Worm (Caenorhabditis elegans): Measurements from ENCODE around the gene C26B9.1.

C26B9.1 gene

DNA sequence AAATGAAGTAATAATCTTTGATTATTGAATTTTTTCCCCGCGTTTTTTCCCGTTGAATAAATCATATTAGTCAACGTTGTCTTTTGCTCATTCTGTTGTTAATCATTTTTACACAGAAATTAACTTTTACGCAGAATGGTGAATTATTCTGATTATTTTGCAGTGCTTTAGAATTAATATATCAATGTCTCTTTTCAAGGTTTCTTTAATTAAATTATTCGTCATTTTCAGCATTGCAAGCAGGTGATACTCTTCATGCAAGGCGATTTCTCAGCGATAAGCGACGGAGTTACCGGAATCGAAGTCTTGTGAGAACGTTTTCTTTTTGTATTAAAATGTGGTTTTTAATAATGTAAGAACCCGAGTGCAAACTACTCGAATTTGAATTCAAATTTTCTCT, 43.2 kb downstream of the C26B9.1 start:
- TF ChIP-seq unc-62 (GFP tag; optimal IDR thresholded peaks at IDR 0.05): no peak

DNA sequence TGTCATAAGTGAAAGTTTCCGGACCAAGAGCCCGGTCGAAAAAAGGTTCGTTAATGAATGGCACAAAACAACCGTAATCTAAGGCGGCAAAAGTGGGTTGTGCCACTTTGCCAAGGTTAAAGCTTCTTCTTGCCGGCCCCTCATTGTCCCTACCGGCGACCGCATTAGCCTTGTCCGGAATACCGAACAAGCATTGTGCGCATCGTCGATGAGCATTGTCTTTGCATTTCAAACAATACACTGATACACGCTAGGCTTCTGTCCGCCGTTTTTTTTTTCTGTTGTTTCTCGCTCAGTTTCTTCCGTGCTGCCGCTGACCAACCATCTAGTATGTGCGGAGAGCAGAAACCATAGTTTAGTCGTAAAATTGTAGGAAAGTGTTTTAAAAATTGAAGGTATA, 52.9 kb downstream of the C26B9.1 start, which contains the start of gene C03F11.2:
C03F11.2 (minus strand) TSS at position 101 of the 400 bp plus-strand sequence.
- no peak for TF ChIP-seq unc-62 (GFP tag; optimal IDR thresholded peaks at IDR 0.05)

Measured in whole organism, dauer.